Worm (Caenorhabditis elegans): ENCODE results near the gene srbc-21.

- TF ChIP-seq mep-1 (tag; optimal IDR thresholded peaks at IDR 0.05) (no peak), zip-8 (tag; optimal IDR thresholded peaks at IDR 0.05) (no peak)
These were observed 32.6 kb downstream of the srbc-21 start, which contains the start of gene Y5H2B.3 for ce11 chrV:2187864-2188345.

All from whole organism, mixed stage, embryonic.